Fruit fly (Drosophila melanogaster) whole organism, prepupa: ENCODE results near the gene eIF4E1.

Source experiments
- Blimp-1 ChIP-seq: fragments of 200-800 bp; sonication (Bioruptor generic); optimal IDR thresholded peaks from 3 replicates; lab custom pipeline; 2017; ENCODE audit warnings: missing biosample characterization, missing genetic modification characterization, mild to moderate bottlenecking, moderate library complexity, missing genetic modification reagents
- CG10631 ChIP-seq: fragments of 200-800 bp; sonication (Bioruptor generic); optimal IDR thresholded peaks from 2 replicates; lab custom pipeline; 2016; ENCODE audit warnings: missing biosample characterization, missing genetic modification characterization
- CG16779 ChIP-seq: fragments of 200-800 bp; sonication (Bioruptor generic); optimal IDR thresholded peaks from 3 replicates; lab custom pipeline; 2017; ENCODE audit warnings: missing biosample characterization, mild to moderate bottlenecking, missing genetic modification characterization
- CG3032 ChIP-seq: fragments of 200-800 bp; optimal IDR thresholded peaks from 2 replicates; lab custom pipeline; 2019; ENCODE audit warnings: missing biosample characterization, mild to moderate bottlenecking, missing genetic modification characterization, moderate library complexity
- CG31627 ChIP-seq: fragments of 200-800 bp; sonication (Bioruptor generic); optimal IDR thresholded peaks from 3 replicates; lab custom pipeline; 2016; ENCODE audit warnings: missing biosample characterization, missing genetic modification characterization
- CG32006 ChIP-seq: fragments of 200-800 bp; sonication (Bioruptor generic); optimal IDR thresholded peaks from 3 replicates; lab custom pipeline; 2017; ENCODE audit warnings: missing biosample characterization, mild to moderate bottlenecking, missing genetic modification characterization
- CG6163 ChIP-seq: fragments of 200-800 bp; sonication (Bioruptor generic); IDR thresholded peaks from 3 replicates; pipeline ENCODE4 v1.3.6; 2022; ENCODE audit warnings: missing biosample characterization, missing genetic modification characterization
- CG6792 ChIP-seq: fragments of 200-800 bp; sonication (Bioruptor generic); optimal IDR thresholded peaks from 3 replicates; lab custom pipeline; 2016; ENCODE audit warnings: missing biosample characterization, missing genetic modification characterization
- CG6808 ChIP-seq: fragments of 200-800 bp; sonication (Bioruptor generic); optimal IDR thresholded peaks from 3 replicates; lab custom pipeline; 2017; ENCODE audit warnings: missing biosample characterization, missing genetic modification characterization, mild to moderate bottlenecking, moderate library complexity, missing genetic modification reagents
- CG8319 ChIP-seq: fragments of 200-800 bp; sonication (Bioruptor generic); optimal IDR thresholded peaks from 3 replicates; lab custom pipeline; 2016; ENCODE audit warnings: missing biosample characterization, missing genetic modification characterization
- CG8632 ChIP-seq: fragments of 200-800 bp; sonication (Bioruptor generic); optimal IDR thresholded peaks from 3 replicates; lab custom pipeline; 2016; ENCODE audit warnings: missing biosample characterization, missing genetic modification characterization
- Eip75B ChIP-seq: fragments of 200-800 bp; sonication (Bioruptor generic); optimal IDR thresholded peaks from 3 replicates; lab custom pipeline; 2016; ENCODE audit warnings: missing biosample characterization, missing genetic modification characterization
- Eip78C ChIP-seq: fragments of 200-800 bp; sonication (Bioruptor generic); peaks from one replicate; lab custom pipeline; 2016; ENCODE audit warnings: missing biosample characterization, missing genetic modification characterization
- Ets21C ChIP-seq: fragments of 200-800 bp; sonication (Bioruptor generic); optimal IDR thresholded peaks from 3 replicates; lab custom pipeline; 2016; ENCODE audit warnings: missing biosample characterization, missing genetic modification characterization
- Gug ChIP-seq: fragments of 200-800 bp; sonication (Bioruptor generic); IDR thresholded peaks from 2 replicates; pipeline ENCODE4 v1.3.6; 2022; ENCODE audit warnings: missing biosample characterization, missing genetic modification characterization
- Hr38 ChIP-seq: sonication (Bioruptor generic); optimal IDR thresholded peaks from 2 replicates; lab custom pipeline; 2016; ENCODE audit warnings: missing biosample characterization, missing genetic modification characterization
- Hr39 ChIP-seq: fragments of 200-800 bp; sonication (Bioruptor generic); optimal IDR thresholded peaks from 2 replicates; lab custom pipeline; 2016; ENCODE audit warnings: missing biosample characterization, missing genetic modification characterization
- Met ChIP-seq: fragments of 200-800 bp; sonication (Bioruptor generic); optimal IDR thresholded peaks from 3 replicates; lab custom pipeline; 2016; ENCODE audit warnings: missing biosample characterization, missing genetic modification characterization
- OdsH ChIP-seq: fragments of 200-800 bp; sonication (Bioruptor generic); optimal IDR thresholded peaks from 3 replicates; lab custom pipeline; 2016; ENCODE audit warnings: missing biosample characterization, missing genetic modification characterization
- Sox102F ChIP-seq: fragments of 200-800 bp; sonication (Bioruptor generic); optimal IDR thresholded peaks from 2 replicates; lab custom pipeline; 2016; ENCODE audit warnings: missing biosample characterization, mild to moderate bottlenecking, missing genetic modification characterization
- Sox14 ChIP-seq: fragments of 200-800 bp; sonication (Bioruptor generic); optimal IDR thresholded peaks from 3 replicates; lab custom pipeline; 2016; ENCODE audit warnings: missing biosample characterization, missing genetic modification characterization
- Sox15 ChIP-seq: fragments of 200-800 bp; sonication (Bioruptor generic); optimal IDR thresholded peaks from 3 replicates; lab custom pipeline; 2016; ENCODE audit warnings: missing biosample characterization, missing genetic modification characterization
- achi ChIP-seq: fragments of 200-800 bp; sonication (Bioruptor generic); optimal IDR thresholded peaks from 3 replicates; lab custom pipeline; 2016; ENCODE audit warnings: missing biosample characterization, missing genetic modification characterization
- cyc ChIP-seq: fragments of 200-800 bp; sonication (Bioruptor generic); optimal IDR thresholded peaks from 3 replicates; lab custom pipeline; 2016; ENCODE audit warnings: missing biosample characterization, missing genetic modification characterization
- dac ChIP-seq: fragments of 200-800 bp; sonication (Bioruptor generic); optimal IDR thresholded peaks from 2 replicates; lab custom pipeline; 2017; ENCODE audit warnings: missing biosample characterization, mild to moderate bottlenecking, missing genetic modification characterization
- eg ChIP-seq: fragments of 200-800 bp; sonication (Bioruptor generic); IDR thresholded peaks from 3 replicates; pipeline ENCODE4 v1.3.6; 2022; ENCODE audit warnings: missing biosample characterization, missing genetic modification characterization
- esn ChIP-seq: fragments of 200-800 bp; sonication (Bioruptor generic); optimal IDR thresholded peaks from 2 replicates; lab custom pipeline; 2016; ENCODE audit warnings: missing biosample characterization, mild to moderate bottlenecking, missing genetic modification characterization, moderate library complexity
- fd59A ChIP-seq: fragments of 200-800 bp; sonication (Bioruptor generic); optimal IDR thresholded peaks from 2 replicates; lab custom pipeline; 2017; ENCODE audit warnings: missing biosample characterization, mild to moderate bottlenecking, missing genetic modification characterization, missing genetic modification reagents
- fkh ChIP-seq: fragments of 200-800 bp; sonication (Bioruptor generic); optimal IDR thresholded peaks from 3 replicates; lab custom pipeline; 2017; ENCODE audit warnings: missing biosample characterization, mild to moderate bottlenecking, missing genetic modification characterization, moderate library complexity
- lz ChIP-seq: fragments of 200-800 bp; sonication (Bioruptor generic); optimal IDR thresholded peaks from 3 replicates; lab custom pipeline; 2016; ENCODE audit warnings: missing biosample characterization, missing genetic modification characterization
- salr ChIP-seq, 2 experiments: fragments of 200-800 bp; sonication (Bioruptor generic); optimal IDR thresholded peaks; 3 replicates each; lab custom pipeline; 2016 to 2018; ENCODE audit warnings: missing biosample characterization in 2 of 2, missing genetic modification characterization in 2 of 2, mild to moderate bottlenecking in 1 of 2
- spab ChIP-seq: fragments of 200-800 bp; sonication (Bioruptor generic); optimal IDR thresholded peaks from 2 replicates; lab custom pipeline; 2017; ENCODE audit warnings: missing biosample characterization, mild to moderate bottlenecking, missing genetic modification characterization, missing genetic modification reagents
- svp ChIP-seq: fragments of 200-800 bp; sonication (Bioruptor generic); peaks from one replicate; lab custom pipeline; 2016; ENCODE audit warnings: missing biosample characterization, missing genetic modification characterization
- topi ChIP-seq: fragments of 200-800 bp; sonication (Bioruptor generic); optimal IDR thresholded peaks from 3 replicates; lab custom pipeline; 2016; ENCODE audit warnings: missing biosample characterization, missing genetic modification characterization

Gene eIF4E1

DNA sequence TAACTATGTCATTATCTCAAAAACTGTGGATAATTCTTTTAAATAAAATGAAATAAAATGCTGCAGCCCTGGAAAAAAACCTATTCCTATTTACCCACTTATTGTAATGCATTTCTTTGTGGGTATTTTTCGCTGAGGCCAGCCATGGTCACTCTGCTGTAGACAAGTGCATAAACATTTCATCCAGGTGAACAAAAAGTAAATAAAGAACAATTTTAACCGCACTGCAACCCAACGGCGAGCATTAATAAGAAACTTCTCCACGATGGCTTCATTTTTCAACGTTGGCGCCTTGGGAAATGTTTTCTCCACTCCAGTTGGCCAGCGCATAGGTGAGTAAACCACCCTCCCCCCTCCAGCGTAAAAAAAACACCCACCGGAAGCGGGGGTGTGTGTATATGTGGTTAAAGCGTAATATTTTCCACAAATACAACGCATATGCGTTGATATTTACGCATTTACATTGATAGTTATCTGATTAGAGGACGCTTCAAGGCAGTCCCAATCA is 44.5 kb upstream of the eIF4E1 start, which contains the start of gene CG3529 (continued):
- no peak for TF ChIP-seq topi (GFP tag; lab: Kevin White, UChicago)
- TF ChIP-seq Sox14 (GFP tag; lab: Kevin White, UChicago), result peak; percentile 25
- no peak for TF ChIP-seq fd59A (GFP tag; lab: Kevin White, UChicago)
- no peak for TF ChIP-seq CG8632 (GFP tag; lab: Kevin White, UChicago)
- TF ChIP-seq CG6163, result 0 out of 3 replicates have a peak, but pooled peaks have one; percentile 38
- no peak for TF ChIP-seq spab (GFP tag; lab: Kevin White, UChicago)
- TF ChIP-seq CG16779 (tag; lab: Kevin White, UChicago), result peak; percentile 8
- no peak for TF ChIP-seq Sox15
- TF ChIP-seq dac (GFP tag; lab: Kevin White, UChicago), result no peak
- no peak for TF ChIP-seq salr (GFP tag; optimal IDR thresholded peaks at IDR 0.05; lab: Kevin White, UChicago)
- peak; percentile 33 for TF ChIP-seq Eip75B (GFP tag; lab: Kevin White, UChicago)
- no peak for TF ChIP-seq Blimp-1 (GFP tag; lab: Kevin White, UChicago)
- TF ChIP-seq eg (GFP tag; lab: Robert Waterston, UW), result no peak

dm6 chr3L:9442625-9443282 is 40.5 kb upstream of the eIF4E1 start, which contains the start of gene Srg3:
Gene Srg3 (plus strand): TSS chr3L:9443232.
- no peak for TF ChIP-seq Sox15
- TF ChIP-seq svp, result peak; percentile 68
- TF ChIP-seq CG32006 (GFP tag; lab: Kevin White, UChicago), result peak; percentile 26

DNA sequence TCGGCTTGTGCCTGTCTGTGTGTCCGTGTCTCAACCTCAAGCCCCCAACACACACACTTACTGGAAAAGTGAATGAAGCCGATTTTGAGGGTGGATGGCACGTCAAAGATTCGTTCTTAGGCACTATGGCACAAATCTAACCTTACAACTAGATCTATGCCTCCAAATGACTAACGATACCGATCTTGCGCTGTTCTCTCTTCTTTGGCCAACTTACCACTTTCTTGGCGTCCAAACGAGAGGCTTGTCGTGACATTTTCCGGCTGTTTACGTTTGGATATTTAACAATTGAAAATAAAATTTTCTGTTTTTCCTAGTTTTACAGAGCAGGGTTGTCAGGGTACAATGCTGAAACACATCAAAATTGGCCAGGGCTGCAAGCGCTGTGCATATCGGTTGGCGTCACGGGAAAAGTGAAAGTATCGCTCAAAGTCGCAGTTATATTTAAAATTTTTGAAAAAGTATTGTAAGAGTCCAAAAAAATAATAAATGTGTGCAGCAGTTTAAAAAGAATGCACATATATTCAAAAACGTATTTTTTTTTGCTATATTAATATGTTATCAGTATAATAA is 39.7 kb upstream of the eIF4E1 start, which contains the start of the genes Bet3 and Nf-YA:
TSS of gene Bet3 (minus strand) at position 361 of the 573 bp plus-strand sequence.
TSS of gene Nf-YA (minus strand) at position 361 of the 573 bp plus-strand sequence.
- TF ChIP-seq CG6163 (no peak), Ets21C (peak; percentile 31), Gug (GFP tag; lab: Robert Waterston, UW) (no peak), OdsH (GFP tag; lab: Kevin White, UChicago) (peak; percentile 29), svp (peak; percentile 43), lz (peak; percentile 52), esn (GFP tag; lab: Kevin White, UChicago) (peak; percentile 42), Hr39 (GFP tag; lab: Kevin White, UChicago) (peak; percentile 52), CG6808 (GFP tag; lab: Kevin White, UChicago) (no peak), CG16779 (tag; lab: Kevin White, UChicago) (no peak), CG6792 (GFP tag; lab: Kevin White, UChicago) (peak; percentile 12), CG10631 (GFP tag; lab: Kevin White, UChicago) (peak; percentile 13), CG3032 (tag; lab: Kevin White, UChicago) (peak; percentile 43), Met (GFP tag; lab: Kevin White, UChicago) (peak; percentile 17), CG32006 (GFP tag; lab: Kevin White, UChicago) (peak; percentile 25), achi (peak; percentile 31), cyc (GFP tag; lab: Kevin White, UChicago) (peak; percentile 39), CG8319 (GFP tag; lab: Kevin White, UChicago) (no peak), Blimp-1 (GFP tag; lab: Kevin White, UChicago) (peak; percentile 99), Eip78C (GFP tag; lab: Kevin White, UChicago) (peak; percentile 30), Sox102F (GFP tag; lab: Kevin White, UChicago) (no peak), dac (GFP tag; lab: Kevin White, UChicago) (no peak), Sox14 (GFP tag; lab: Kevin White, UChicago) (peak; percentile 48), topi (GFP tag; lab: Kevin White, UChicago) (peak; percentile 32), CG31627 (GFP tag; lab: Kevin White, UChicago) (peak; percentile 44), Hr38 (no peak), fkh (GFP tag; lab: Kevin White, UChicago) (no peak)
